Fruit fly (Drosophila melanogaster): ENCODE measurements around the gene CG10348.

DNA sequence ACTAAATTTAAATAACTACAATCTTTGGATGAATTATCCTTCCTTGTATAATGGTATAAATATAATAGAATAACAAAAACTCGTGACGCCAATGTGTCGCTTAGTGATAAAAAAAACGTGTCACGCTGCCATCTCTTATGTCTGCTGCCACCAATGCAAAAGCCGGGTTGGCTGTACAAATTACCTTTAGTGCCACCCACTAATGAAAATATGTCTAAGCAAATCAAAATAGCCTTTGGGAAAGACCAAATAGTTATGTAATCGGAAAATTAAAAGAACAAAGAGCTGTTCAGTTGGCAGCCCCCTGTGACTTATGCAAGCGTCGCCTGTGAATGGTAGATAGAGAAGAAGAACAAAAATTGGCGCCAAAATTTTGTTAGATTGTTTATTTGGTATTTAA lies 42.9 kb downstream of the CG10348 start, which contains the start of gene CG10336:
- TF ChIP-seq Hr78 (GFP tag; optimal IDR thresholded peaks at IDR 0.05) (no peak), dmrt93B (GFP tag; optimal IDR thresholded peaks at IDR 0.05) (no peak), usp (GFP tag; optimal IDR thresholded peaks at IDR 0.05) (no peak)
